Fruit fly (Drosophila melanogaster) whole organism, prepupa: ENCODE results near the gene CG9503.

Experiments used
- CG10631 ChIP-seq: fragments of 200-800 bp; sonication (Bioruptor generic); optimal IDR thresholded peaks from 2 replicates; lab custom pipeline; 2016; ENCODE audit warnings: missing biosample characterization, missing genetic modification characterization
- CG11294 ChIP-seq: fragments of 200-800 bp; sonication (Bioruptor generic); IDR thresholded peaks from 2 replicates; pipeline ENCODE4 v1.3.6; 2022; ENCODE audit warnings: missing biosample characterization, missing genetic modification characterization
- CG11762 ChIP-seq: fragments of 200-800 bp; sonication (Bioruptor generic); optimal IDR thresholded peaks from 3 replicates; lab custom pipeline; 2016; ENCODE audit warnings: missing biosample characterization, missing genetic modification characterization; ENCODE audit not compliant: insufficient read depth
- CG15336 ChIP-seq: fragments of 200-800 bp; sonication (Bioruptor generic); IDR thresholded peaks from 2 replicates; pipeline ENCODE4 v1.3.6; 2022; ENCODE audit warnings: missing biosample characterization, missing genetic modification characterization
- CG1621 ChIP-seq: fragments of 200-800 bp; sonication (Bioruptor generic); optimal IDR thresholded peaks from 3 replicates; lab custom pipeline; 2018; ENCODE audit warnings: missing biosample characterization, mild to moderate bottlenecking, missing genetic modification characterization
- CG16779 ChIP-seq: fragments of 200-800 bp; sonication (Bioruptor generic); optimal IDR thresholded peaks from 3 replicates; lab custom pipeline; 2017; ENCODE audit warnings: missing biosample characterization, mild to moderate bottlenecking, missing genetic modification characterization
- CG3032 ChIP-seq: fragments of 200-800 bp; optimal IDR thresholded peaks from 2 replicates; lab custom pipeline; 2019; ENCODE audit warnings: missing biosample characterization, mild to moderate bottlenecking, missing genetic modification characterization, moderate library complexity
- CG31627 ChIP-seq: fragments of 200-800 bp; sonication (Bioruptor generic); optimal IDR thresholded peaks from 3 replicates; lab custom pipeline; 2016; ENCODE audit warnings: missing biosample characterization, missing genetic modification characterization
- CG32006 ChIP-seq: fragments of 200-800 bp; sonication (Bioruptor generic); optimal IDR thresholded peaks from 3 replicates; lab custom pipeline; 2017; ENCODE audit warnings: missing biosample characterization, mild to moderate bottlenecking, missing genetic modification characterization
- CG34406 ChIP-seq: fragments of 200-800 bp; sonication (Bioruptor generic); optimal IDR thresholded peaks from 3 replicates; lab custom pipeline; 2016; ENCODE audit warnings: missing biosample characterization, missing genetic modification characterization
- CG4318 ChIP-seq: fragments of 200-800 bp; sonication (Bioruptor generic); optimal IDR thresholded peaks from 3 replicates; lab custom pipeline; 2017; ENCODE audit warnings: missing biosample characterization, mild to moderate bottlenecking, missing genetic modification characterization
- CG6163 ChIP-seq: fragments of 200-800 bp; sonication (Bioruptor generic); IDR thresholded peaks from 3 replicates; pipeline ENCODE4 v1.3.6; 2022; ENCODE audit warnings: missing biosample characterization, missing genetic modification characterization
- CG6276 ChIP-seq: fragments of 200-800 bp; sonication (Bioruptor generic); optimal IDR thresholded peaks from 2 replicates; lab custom pipeline; 2017; ENCODE audit warnings: missing biosample characterization, mild to moderate bottlenecking, missing genetic modification characterization
- CG6808 ChIP-seq: fragments of 200-800 bp; sonication (Bioruptor generic); optimal IDR thresholded peaks from 3 replicates; lab custom pipeline; 2017; ENCODE audit warnings: missing biosample characterization, missing genetic modification characterization, mild to moderate bottlenecking, moderate library complexity, missing genetic modification reagents
- CG7368 ChIP-seq: fragments of 200-800 bp; sonication (Bioruptor generic); optimal IDR thresholded peaks from 3 replicates; lab custom pipeline; 2016; ENCODE audit warnings: missing biosample characterization, missing genetic modification characterization
- CG8119 ChIP-seq: fragments of 200-800 bp; sonication (Bioruptor generic); IDR thresholded peaks from 3 replicates; pipeline ENCODE4 v1.3.6; 2022; ENCODE audit warnings: missing biosample characterization, missing genetic modification characterization
- CG8319 ChIP-seq: fragments of 200-800 bp; sonication (Bioruptor generic); optimal IDR thresholded peaks from 3 replicates; lab custom pipeline; 2016; ENCODE audit warnings: missing biosample characterization, missing genetic modification characterization
- Eip78C ChIP-seq: fragments of 200-800 bp; sonication (Bioruptor generic); peaks from one replicate; lab custom pipeline; 2016; ENCODE audit warnings: missing biosample characterization, missing genetic modification characterization
- Ets21C ChIP-seq: fragments of 200-800 bp; sonication (Bioruptor generic); optimal IDR thresholded peaks from 3 replicates; lab custom pipeline; 2016; ENCODE audit warnings: missing biosample characterization, missing genetic modification characterization
- Gug ChIP-seq: fragments of 200-800 bp; sonication (Bioruptor generic); IDR thresholded peaks from 2 replicates; pipeline ENCODE4 v1.3.6; 2022; ENCODE audit warnings: missing biosample characterization, missing genetic modification characterization
- Hr39 ChIP-seq: fragments of 200-800 bp; sonication (Bioruptor generic); optimal IDR thresholded peaks from 2 replicates; lab custom pipeline; 2016; ENCODE audit warnings: missing biosample characterization, missing genetic modification characterization
- Hr4 ChIP-seq: fragments of 200-800 bp; sonication (Bioruptor generic); optimal IDR thresholded peaks from 3 replicates; lab custom pipeline; 2016; ENCODE audit warnings: missing biosample characterization, missing genetic modification characterization
- Lpt ChIP-seq: fragments of 200-800 bp; sonication (Bioruptor generic); optimal IDR thresholded peaks from 3 replicates; lab custom pipeline; 2016; ENCODE audit warnings: missing biosample characterization, missing genetic modification characterization
- Met ChIP-seq: fragments of 200-800 bp; sonication (Bioruptor generic); optimal IDR thresholded peaks from 3 replicates; lab custom pipeline; 2016; ENCODE audit warnings: missing biosample characterization, missing genetic modification characterization
- Smox ChIP-seq: fragments of 200-800 bp; sonication (Bioruptor generic); optimal IDR thresholded peaks from 3 replicates; lab custom pipeline; 2016; ENCODE audit warnings: missing biosample characterization, missing genetic modification characterization
- Sox14 ChIP-seq: fragments of 200-800 bp; sonication (Bioruptor generic); optimal IDR thresholded peaks from 3 replicates; lab custom pipeline; 2016; ENCODE audit warnings: missing biosample characterization, missing genetic modification characterization
- achi ChIP-seq: fragments of 200-800 bp; sonication (Bioruptor generic); optimal IDR thresholded peaks from 3 replicates; lab custom pipeline; 2016; ENCODE audit warnings: missing biosample characterization, missing genetic modification characterization
- acj6 ChIP-seq: fragments of 200-800 bp; sonication (Bioruptor generic); optimal IDR thresholded peaks from 3 replicates; lab custom pipeline; 2016; ENCODE audit warnings: missing biosample characterization, missing genetic modification characterization
- dac ChIP-seq: fragments of 200-800 bp; sonication (Bioruptor generic); optimal IDR thresholded peaks from 2 replicates; lab custom pipeline; 2017; ENCODE audit warnings: missing biosample characterization, mild to moderate bottlenecking, missing genetic modification characterization
- dsx ChIP-seq: fragments of 200-800 bp; optimal IDR thresholded peaks from 3 replicates; lab custom pipeline; 2019; ENCODE audit warnings: missing biosample characterization, mild to moderate bottlenecking, missing genetic modification characterization, moderate library complexity; ENCODE audit not compliant: poor library complexity, severe bottlenecking
- eg ChIP-seq: fragments of 200-800 bp; sonication (Bioruptor generic); IDR thresholded peaks from 3 replicates; pipeline ENCODE4 v1.3.6; 2022; ENCODE audit warnings: missing biosample characterization, missing genetic modification characterization
- esn ChIP-seq: fragments of 200-800 bp; sonication (Bioruptor generic); optimal IDR thresholded peaks from 2 replicates; lab custom pipeline; 2016; ENCODE audit warnings: missing biosample characterization, mild to moderate bottlenecking, missing genetic modification characterization, moderate library complexity
- fd59A ChIP-seq: fragments of 200-800 bp; sonication (Bioruptor generic); optimal IDR thresholded peaks from 2 replicates; lab custom pipeline; 2017; ENCODE audit warnings: missing biosample characterization, mild to moderate bottlenecking, missing genetic modification characterization, missing genetic modification reagents
- fd85E ChIP-seq: fragments of 200-800 bp; sonication (Bioruptor generic); optimal IDR thresholded peaks from 3 replicates; lab custom pipeline; 2016; ENCODE audit warnings: missing biosample characterization, missing genetic modification characterization
- fkh ChIP-seq: fragments of 200-800 bp; sonication (Bioruptor generic); optimal IDR thresholded peaks from 3 replicates; lab custom pipeline; 2017; ENCODE audit warnings: missing biosample characterization, mild to moderate bottlenecking, missing genetic modification characterization, moderate library complexity
- net ChIP-seq: fragments of 200-800 bp; sonication (Bioruptor generic); optimal IDR thresholded peaks from 3 replicates; lab custom pipeline; 2016; ENCODE audit warnings: missing biosample characterization, missing genetic modification characterization
- pdm3 ChIP-seq: fragments of 200-800 bp; sonication (Bioruptor generic); optimal IDR thresholded peaks from 3 replicates; lab custom pipeline; 2016; ENCODE audit warnings: missing biosample characterization, missing genetic modification characterization
- salr ChIP-seq, 2 experiments: fragments of 200-800 bp; sonication (Bioruptor generic); optimal IDR thresholded peaks; 3 replicates each; lab custom pipeline; 2016 to 2018; ENCODE audit warnings: missing biosample characterization in 2 of 2, missing genetic modification characterization in 2 of 2, mild to moderate bottlenecking in 1 of 2
- spab ChIP-seq: fragments of 200-800 bp; sonication (Bioruptor generic); optimal IDR thresholded peaks from 2 replicates; lab custom pipeline; 2017; ENCODE audit warnings: missing biosample characterization, mild to moderate bottlenecking, missing genetic modification characterization, missing genetic modification reagents
- svp ChIP-seq: fragments of 200-800 bp; sonication (Bioruptor generic); peaks from one replicate; lab custom pipeline; 2016; ENCODE audit warnings: missing biosample characterization, missing genetic modification characterization
- topi ChIP-seq: fragments of 200-800 bp; sonication (Bioruptor generic); optimal IDR thresholded peaks from 3 replicates; lab custom pipeline; 2016; ENCODE audit warnings: missing biosample characterization, missing genetic modification characterization
- vri ChIP-seq: fragments of 200-800 bp; sonication (Bioruptor generic); optimal IDR thresholded peaks from 3 replicates; lab custom pipeline; 2016; ENCODE audit warnings: missing biosample characterization, mild to moderate bottlenecking, missing genetic modification characterization

CG9503 gene

dm6 chrX:14950273-14951272 is 27.3 kb upstream of the CG9503 start (continued):
- TF ChIP-seq CG11762 (GFP tag; lab: Kevin White, UChicago) (peak; percentile 98), CG11294 (GFP tag; lab: Robert Waterston, UW) (peak; percentile 94), Gug (GFP tag; lab: Robert Waterston, UW) (peak; percentile 97), topi (GFP tag; lab: Kevin White, UChicago) (peak; percentile 99), svp (GFP tag; lab: Kevin White, UChicago) (peak; percentile 100), Smox (GFP tag; lab: Kevin White, UChicago) (peak; percentile 99), Ets21C (GFP tag; lab: Kevin White, UChicago) (peak; percentile 97), CG1621 (peak; percentile 95), CG8119 (GFP tag; lab: Robert Waterston, UW) (peak; percentile 99), fd85E (GFP tag; lab: Kevin White, UChicago) (peak; percentile 91), fd59A (GFP tag; lab: Kevin White, UChicago) (peak; percentile 99), dsx (GFP tag; lab: Kevin White, UChicago) (peak; percentile 97), CG34406 (GFP tag; lab: Kevin White, UChicago) (peak; percentile 99), vri (peak; percentile 96), pdm3 (GFP tag; lab: Kevin White, UChicago) (peak; percentile 99), fkh (peak; percentile 43), spab (GFP tag; lab: Kevin White, UChicago) (peak; percentile 98), salr (GFP tag; optimal IDR thresholded peaks at IDR 0.05; lab: Kevin White, UChicago) (peak; percentile 94 to 99), Eip78C (GFP tag; lab: Kevin White, UChicago) (peak; percentile 100), net (peak; percentile 98), Sox14 (peak; percentile 99), CG10631 (GFP tag; lab: Kevin White, UChicago) (peak; percentile 98), eg (peak; percentile 96), achi (GFP tag; lab: Kevin White, UChicago) (peak; percentile 97), dac (GFP tag; lab: Kevin White, UChicago) (peak; percentile 97), CG16779 (tag; lab: Kevin White, UChicago) (peak; percentile 97), CG3032 (peak; percentile 99), CG15336 (peak; percentile 99), CG31627 (peak; percentile 98), Lpt (GFP tag; lab: Kevin White, UChicago) (peak; percentile 98), acj6 (peak; percentile 98), CG7368 (peak; percentile 95), CG6163 (GFP tag; lab: Robert Waterston, UW) (peak; percentile 95), CG6276 (peak; percentile 99), CG8319 (GFP tag; lab: Kevin White, UChicago) (peak; percentile 97), CG4318 (GFP tag; lab: Kevin White, UChicago) (peak; percentile 97), CG32006 (GFP tag; lab: Kevin White, UChicago) (peak; percentile 99), Hr39 (GFP tag; lab: Kevin White, UChicago) (peak; percentile 98), Met (peak; percentile 99), CG6808 (GFP tag; lab: Kevin White, UChicago) (peak; percentile 98), esn (GFP tag; lab: Kevin White, UChicago) (peak; percentile 99), Hr4 (GFP tag; lab: Kevin White, UChicago) (peak; percentile 98)
